Worm (Caenorhabditis elegans) whole organism, early embryonic: ENCODE results near the gene Y11D7A.5.

ENCODE experiments used
- B0310.2 ChIP-seq: sonication (generic microtip); optimal IDR thresholded peaks from 2 replicates; lab custom pipeline; 2016; ENCODE audit warnings: mild to moderate bottlenecking, missing genetic modification characterization, missing compliant biosample characterization
- F13C5.2 ChIP-seq: sonication (generic microtip); optimal IDR thresholded peaks from 2 replicates; lab custom pipeline; 2017; ENCODE audit warnings: mild to moderate bottlenecking, missing genetic modification characterization, inconsistent platforms, missing compliant biosample characterization
- ama-1 ChIP-seq: fragments of 150-350 bp; optimal IDR thresholded peaks from 2 replicates; lab custom pipeline; 2014
- ceh-13 ChIP-seq: fragments of 200-800 bp; sonication (Bioruptor generic); optimal IDR thresholded peaks from 2 replicates; lab custom pipeline; 2018; ENCODE audit warnings: mild to moderate bottlenecking, missing genetic modification characterization, missing compliant biosample characterization
- flt-1 ChIP-seq: fragments of 200-800 bp; sonication (Bioruptor generic); IDR thresholded peaks from 2 replicates; pipeline ENCODE4 v1.3.6; 2022; ENCODE audit warnings: missing genetic modification characterization, missing compliant biosample characterization
- hmbx-1 ChIP-seq: sonication (generic microtip); optimal IDR thresholded peaks from 2 replicates; lab custom pipeline; 2016; ENCODE audit warnings: mild to moderate bottlenecking, missing genetic modification characterization, missing compliant biosample characterization
- hmg-4 ChIP-seq: fragments of 200-800 bp; sonication (Bioruptor generic); optimal IDR thresholded peaks from 2 replicates; lab custom pipeline; 2018; ENCODE audit warnings: mild to moderate bottlenecking, missing genetic modification characterization, missing compliant biosample characterization
- sea-1 ChIP-seq: fragments of 200-800 bp; sonication (Bioruptor generic); conservative IDR thresholded peaks from 2 replicates; pipeline ENCODE4 v1.3.6; 2022; ENCODE audit warnings: missing genetic modification characterization, missing compliant biosample characterization
- tbx-37 ChIP-seq: fragments of 200-800 bp; sonication (Bioruptor generic); conservative IDR thresholded peaks from 2 replicates; pipeline ENCODE4 v1.3.6; 2022; ENCODE audit warnings: missing genetic modification reagents, missing genetic modification characterization, missing compliant biosample characterization
- tra-4 ChIP-seq: sonication (generic microtip); optimal IDR thresholded peaks from 2 replicates; lab custom pipeline; 2017; ENCODE audit warnings: missing genetic modification characterization, missing compliant biosample characterization

ce11 chrIV:9266464-9266863, 21.1 kb upstream of the Y11D7A.5 start, which contains the start of gene Y11D7A.19:
- no peak for TF ChIP-seq ama-1 (lab: Kevin White, UChicago)
- TF ChIP-seq B0310.2: no peak
- no peak for TF ChIP-seq sea-1
- no peak for TF ChIP-seq ceh-13
- no peak for TF ChIP-seq hmg-4 (GFP tag; lab: Kevin White, UChicago)
- TF ChIP-seq flt-1 (GFP tag; lab: Robert Waterston, UW): no peak
- TF ChIP-seq F13C5.2 (tag; lab: Kevin White, UChicago): no peak
- TF ChIP-seq tra-4: no peak
- TF ChIP-seq hmbx-1 (tag; lab: Kevin White, UChicago): no peak
- no peak for TF ChIP-seq tbx-37
